Fruit fly (Drosophila melanogaster): Measurements from ENCODE around the gene CG17141.

Gene CG17141

dm6 chr3R:22747423-22748090 is at the start of gene CG17141 (continued):
- TF ChIP-seq CG9932 (GFP tag; IDR thresholded peaks at IDR 0.05) = no peak
- TF ChIP-seq Dip3 (GFP tag; optimal IDR thresholded peaks at IDR 0.05) = no peak
- TF ChIP-seq lbe (GFP tag; optimal IDR thresholded peaks at IDR 0.05) = no peak
- TF ChIP-seq CG6791 (GFP tag; IDR thresholded peaks at IDR 0.05; ENCODE audit: partially characterized antibody) = no peak
- no peak for TF ChIP-seq BtbVII (GFP tag; optimal IDR thresholded peaks at IDR 0.05)
- no peak for TF ChIP-seq CG4328 (GFP tag; optimal IDR thresholded peaks at IDR 0.05)
- no peak for TF ChIP-seq seq (GFP tag; IDR thresholded peaks at IDR 0.05)
- no peak for TF ChIP-seq ranshi (GFP tag; IDR thresholded peaks at IDR 0.05)
- TF ChIP-seq CG12744 (GFP tag; optimal IDR thresholded peaks at IDR 0.05) = no peak
- no peak for TF ChIP-seq vnd (GFP tag; IDR thresholded peaks at IDR 0.05; ENCODE audit: partially characterized antibody)
- peak; percentile 74 for TF ChIP-seq sens (GFP tag)
- peak; percentile 57 for TF ChIP-seq CG1603 (tag; optimal IDR thresholded peaks at IDR 0.05)
- TF ChIP-seq CG32767 (GFP tag; IDR thresholded peaks at IDR 0.05) = no peak
- no peak for TF ChIP-seq CG8388 (GFP tag; optimal IDR thresholded peaks at IDR 0.05)
- TF ChIP-seq trh (GFP tag; optimal IDR thresholded peaks at IDR 0.05) = no peak
- no peak for TF ChIP-seq CG32772 (GFP tag; IDR thresholded peaks at IDR 0.05)
- no peak for TF ChIP-seq gsb (GFP tag; IDR thresholded peaks at IDR 0.05)
- no peak for TF ChIP-seq ab (GFP tag; optimal IDR thresholded peaks at IDR 0.05)
- no peak for TF ChIP-seq usp (GFP tag; optimal IDR thresholded peaks at IDR 0.05)
- no peak for TF ChIP-seq Asciz (GFP tag; optimal IDR thresholded peaks at IDR 0.05)
- TF ChIP-seq esg (GFP tag; conservative IDR thresholded peaks at IDR 0.05) = no peak
- no peak for TF ChIP-seq ftz-f1 (GFP tag; optimal IDR thresholded peaks at IDR 0.05)
- no peak for TF ChIP-seq scrt (GFP tag; optimal IDR thresholded peaks at IDR 0.05)
- no peak for TF ChIP-seq peb (GFP tag; IDR thresholded peaks at IDR 0.05)
- no peak for TF ChIP-seq CG7271 (tag; optimal IDR thresholded peaks at IDR 0.05)
- peak; percentile 87 for TF ChIP-seq Myb (GFP tag; optimal IDR thresholded peaks at IDR 0.05)
- no peak for TF ChIP-seq CG33557 (GFP tag; optimal IDR thresholded peaks at IDR 0.05)
- peak; percentile 28; the same call in 1 of the 3 replicates for TF ChIP-seq CG34422 (GFP tag; IDR thresholded peaks at IDR 0.05)
- TF ChIP-seq da (GFP tag; optimal IDR thresholded peaks at IDR 0.05) = no peak
- TF ChIP-seq sisA (GFP tag; IDR thresholded peaks at IDR 0.05) = no peak
- peak; percentile 9 for TF ChIP-seq CG10431 (GFP tag; optimal IDR thresholded peaks at IDR 0.05)
- TF ChIP-seq Hr39 (optimal IDR thresholded peaks at IDR 0.05) = no peak
- TF ChIP-seq CG3995 (GFP tag; optimal IDR thresholded peaks at IDR 0.05) = peak; percentile 77
- TF ChIP-seq Dp (GFP tag; optimal IDR thresholded peaks at IDR 0.05) = peak; percentile 97
- TF ChIP-seq Meics (GFP tag; optimal IDR thresholded peaks at IDR 0.05) = no peak
- no peak for TF ChIP-seq gcm (GFP tag; optimal IDR thresholded peaks at IDR 0.05)
- TF ChIP-seq HLH54F (GFP tag; optimal IDR thresholded peaks at IDR 0.05) = no peak
- TF ChIP-seq CG12071 (GFP tag; optimal IDR thresholded peaks at IDR 0.05) = no peak
- no peak for TF ChIP-seq CG6175 (GFP tag; IDR thresholded peaks at IDR 0.05)
- no peak for TF ChIP-seq disco-r (GFP tag; optimal IDR thresholded peaks at IDR 0.05)
- TF ChIP-seq fd96Cb (tag; optimal IDR thresholded peaks at IDR 0.05) = no peak
- TF ChIP-seq Six4 (GFP tag; optimal IDR thresholded peaks at IDR 0.05) = no peak
- no peak for TF ChIP-seq jumu (GFP tag; optimal IDR thresholded peaks at IDR 0.05)
- no peak for TF ChIP-seq ATbp (GFP tag; optimal IDR thresholded peaks at IDR 0.05)
- no peak for TF ChIP-seq Eip74EF (GFP tag; optimal IDR thresholded peaks at IDR 0.05)
- TF ChIP-seq CG33213 (GFP tag; optimal IDR thresholded peaks at IDR 0.05) = no peak
- no peak for TF ChIP-seq CG13775 (GFP tag; optimal IDR thresholded peaks at IDR 0.05)
- no peak for TF ChIP-seq Bdp1 (GFP tag; optimal IDR thresholded peaks at IDR 0.05)
- TF ChIP-seq sr (GFP tag; IDR thresholded peaks at IDR 0.05) = no peak
- TF ChIP-seq hbn (GFP tag; IDR thresholded peaks at IDR 0.05; ENCODE audit: partially characterized antibody) = no peak
- TF ChIP-seq CG43689 (GFP tag; IDR thresholded peaks at IDR 0.05) = no peak
- TF ChIP-seq CG8765 (GFP tag; IDR thresholded peaks at IDR 0.05) = no peak
